Worm (Caenorhabditis elegans): ENCODE measurements around the gene Y40H7A.11.

- TF ChIP-seq R02D3.7 (tag; optimal IDR thresholded peaks at IDR 0.05) (no peak), egl-27 (tag; optimal IDR thresholded peaks at IDR 0.05) (no peak), zfp-3 (GFP tag; conservative IDR thresholded peaks at IDR 0.05) (no peak), hlh-30 (tag; optimal IDR thresholded peaks at IDR 0.05; ENCODE audit: insufficient read depth) (no peak), ceh-44 (GFP tag; IDR thresholded peaks at IDR 0.05) (no peak), lir-3 (tag; optimal IDR thresholded peaks at IDR 0.05) (no peak)
These were observed 17.2 kb downstream of the Y40H7A.11 start, which contains the start of gene sra-30 for ce11 chrIV:15202923-15203322.
